Worm (Caenorhabditis elegans): Measurements from ENCODE around the gene fcho-1.

The fcho-1 gene

ce11 chrII:1320987-1321807 is 10.9 kb downstream of the fcho-1 start, which contains the start of gene vig-1:
Gene vig-1 (plus strand): TSS chrII:1321037.
- no peak for TF ChIP-seq nhr-21 (tag; optimal IDR thresholded peaks at IDR 0.05)
- TF ChIP-seq C34F6.9 (tag; optimal IDR thresholded peaks at IDR 0.05) = no peak
- no peak for TF ChIP-seq nhr-25 (tag; optimal IDR thresholded peaks at IDR 0.05)
- no peak for TF ChIP-seq gmeb-1 (tag; optimal IDR thresholded peaks at IDR 0.05)
- no peak for TF ChIP-seq R02D3.7 (tag; optimal IDR thresholded peaks at IDR 0.05)
- TF ChIP-seq aly-2 (tag; optimal IDR thresholded peaks at IDR 0.05) = no peak
- no peak for TF ChIP-seq nhr-237 (tag; optimal IDR thresholded peaks at IDR 0.05)
- no peak for TF ChIP-seq sem-4 (tag; optimal IDR thresholded peaks at IDR 0.05)
- no peak for TF ChIP-seq F13H6.1 (tag; optimal IDR thresholded peaks at IDR 0.05)
- no peak for TF ChIP-seq mbf-1 (tag; optimal IDR thresholded peaks at IDR 0.05)
- TF ChIP-seq lsy-2 (tag; optimal IDR thresholded peaks at IDR 0.05) = no peak
- TF ChIP-seq lin-11 (tag; optimal IDR thresholded peaks at IDR 0.05) = no peak
- TF ChIP-seq lin-13 (GFP tag; optimal IDR thresholded peaks at IDR 0.05) = no peak
- TF ChIP-seq ztf-4 (tag; optimal IDR thresholded peaks at IDR 0.05) = no peak
- TF ChIP-seq nhr-129 (tag; optimal IDR thresholded peaks at IDR 0.05) = no peak
- TF ChIP-seq skn-1 (tag; optimal IDR thresholded peaks at IDR 0.05) = no peak
- no peak for TF ChIP-seq lin-39 (tag; optimal IDR thresholded peaks at IDR 0.05)
- TF ChIP-seq Y55F3AM.14 (GFP tag; optimal IDR thresholded peaks at IDR 0.05) = no peak

DNA sequence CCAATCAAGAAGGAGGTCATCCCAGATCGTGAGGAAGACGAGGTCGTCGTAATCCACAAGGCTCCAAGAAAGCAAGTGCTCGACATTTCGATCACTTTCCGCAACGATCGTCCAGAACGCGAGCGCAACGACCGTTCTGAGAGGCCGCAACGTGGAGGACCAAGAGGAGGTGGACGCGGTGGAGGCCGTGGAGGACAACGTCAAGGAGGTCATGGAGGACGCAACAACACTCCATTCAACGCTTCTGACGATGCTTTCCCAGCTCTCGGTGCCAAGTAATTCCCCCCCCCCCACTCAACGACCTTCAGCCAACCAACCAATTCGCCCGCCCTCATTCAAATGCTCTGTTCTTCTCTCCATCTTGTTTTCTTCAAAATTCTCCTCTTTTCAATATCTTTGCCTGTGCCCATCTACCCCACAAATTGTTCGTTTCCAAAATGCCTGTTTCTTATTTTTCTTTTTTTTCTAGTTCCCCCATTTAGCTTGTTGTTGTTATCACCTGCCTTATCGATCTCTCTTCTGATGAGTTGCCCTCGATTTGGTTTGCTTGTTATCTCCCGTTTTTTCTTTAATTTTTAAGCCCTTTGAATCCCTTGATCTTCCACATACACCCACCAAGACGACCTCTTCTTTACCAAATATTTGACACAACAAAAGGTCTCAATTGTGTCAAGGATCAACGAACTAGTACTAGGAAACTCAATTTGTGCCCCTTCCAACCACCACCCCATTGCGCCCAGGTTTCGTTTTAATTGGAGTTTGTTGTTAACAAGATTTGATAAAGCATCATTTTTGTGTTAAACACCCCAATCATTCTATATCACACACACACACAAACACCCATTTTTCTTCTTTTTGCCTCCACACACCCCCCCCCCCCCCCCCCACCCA is 12.2 kb downstream of the fcho-1 start:
- TF ChIP-seq peb-1 (tag; optimal IDR thresholded peaks at IDR 0.05) (no peak), lsy-2 (tag; optimal IDR thresholded peaks at IDR 0.05) (no peak), mab-5 (tag; optimal IDR thresholded peaks at IDR 0.05) (no peak), Y55F3AM.14 (GFP tag; optimal IDR thresholded peaks at IDR 0.05) (no peak)

ce11 chrII:1323190-1323651 is 12.9 kb downstream of the fcho-1 start:
- TF ChIP-seq unc-55 (GFP tag; optimal IDR thresholded peaks at IDR 0.05) (peak; percentile 93), sma-9 (GFP tag; optimal IDR thresholded peaks at IDR 0.05) (peak; percentile 29), sma-9 (tag; optimal IDR thresholded peaks at IDR 0.05) (no peak), nhr-25 (tag; optimal IDR thresholded peaks at IDR 0.05) (no peak), egl-27 (tag; optimal IDR thresholded peaks at IDR 0.05) (no peak), zag-1 (tag; optimal IDR thresholded peaks at IDR 0.05) (peak; percentile 11), crh-2 (tag; optimal IDR thresholded peaks at IDR 0.05) (peak; percentile 37), lin-13 (GFP tag; optimal IDR thresholded peaks at IDR 0.05) (peak; percentile 58), nhr-237 (tag; optimal IDR thresholded peaks at IDR 0.05) (no peak), mab-5 (tag; optimal IDR thresholded peaks at IDR 0.05) (peak; percentile 13), lsy-2 (tag; optimal IDR thresholded peaks at IDR 0.05) (peak; percentile 21 to 58), C34F6.9 (tag; optimal IDR thresholded peaks at IDR 0.05) (peak; percentile 72)

ce11 chrII:1324017-1324416 is 13.7 kb downstream of the fcho-1 start:
- TF ChIP-seq blmp-1 (tag; optimal IDR thresholded peaks at IDR 0.05; ENCODE audit: insufficient read depth) (no peak), lin-13 (GFP tag; optimal IDR thresholded peaks at IDR 0.05) (no peak), unc-62 (GFP tag; optimal IDR thresholded peaks at IDR 0.05) (no peak), crh-2 (tag; optimal IDR thresholded peaks at IDR 0.05) (peak; percentile 43), nhr-25 (tag; optimal IDR thresholded peaks at IDR 0.05) (no peak), nhr-11 (tag; optimal IDR thresholded peaks at IDR 0.05) (no peak), nhr-10 (tag; optimal IDR thresholded peaks at IDR 0.05) (no peak), lin-11 (tag; optimal IDR thresholded peaks at IDR 0.05) (no peak), unc-55 (GFP tag; optimal IDR thresholded peaks at IDR 0.05) (no peak), sem-4 (tag; optimal IDR thresholded peaks at IDR 0.05) (peak; percentile 27), ama-1 (optimal IDR thresholded peaks at IDR 0.05) (no peak), aly-2 (tag; optimal IDR thresholded peaks at IDR 0.05) (no peak)

ce11 chrII:1325604-1326003 is 15.3 kb downstream of the fcho-1 start:
- TF ChIP-seq ceh-82 (tag; optimal IDR thresholded peaks at IDR 0.05) = no peak
- no peak for TF ChIP-seq nhr-77 (tag; optimal IDR thresholded peaks at IDR 0.05)
- no peak for TF ChIP-seq lin-39 (tag; optimal IDR thresholded peaks at IDR 0.05)
- TF ChIP-seq C34F6.9 (tag; optimal IDR thresholded peaks at IDR 0.05) = no peak
- TF ChIP-seq sma-9 (GFP tag; optimal IDR thresholded peaks at IDR 0.05) = no peak
- no peak for TF ChIP-seq sma-9 (tag; optimal IDR thresholded peaks at IDR 0.05)
- no peak for TF ChIP-seq mdl-1 (tag; optimal IDR thresholded peaks at IDR 0.05)
- TF ChIP-seq nhr-129 (tag; optimal IDR thresholded peaks at IDR 0.05) = no peak
- no peak for TF ChIP-seq crh-2 (tag; optimal IDR thresholded peaks at IDR 0.05)
- no peak for TF ChIP-seq unc-55 (GFP tag; optimal IDR thresholded peaks at IDR 0.05)
- TF ChIP-seq mbf-1 (tag; optimal IDR thresholded peaks at IDR 0.05) = no peak
- TF ChIP-seq elt-3 (tag; optimal IDR thresholded peaks at IDR 0.05) = no peak
- TF ChIP-seq lin-13 (GFP tag; optimal IDR thresholded peaks at IDR 0.05) = no peak
- TF ChIP-seq zag-1 (tag; optimal IDR thresholded peaks at IDR 0.05) = no peak
- TF ChIP-seq Y55F3AM.14 (GFP tag; optimal IDR thresholded peaks at IDR 0.05) = no peak
- no peak for TF ChIP-seq lin-11 (tag; optimal IDR thresholded peaks at IDR 0.05)
- TF ChIP-seq aly-2 (tag; optimal IDR thresholded peaks at IDR 0.05) = no peak
- TF ChIP-seq ZK546.5 (tag; optimal IDR thresholded peaks at IDR 0.05) = no peak

Measured in whole organism, L2 larva.